Fruit fly (Drosophila melanogaster) whole organism, wandering third instar larva: ENCODE measurements around the gene syd.

Source experiments
- Myc ChIP-seq: fragments of >200 bp; optimal IDR thresholded peaks from 2 replicates; lab custom pipeline; 2017
- dl ChIP-seq, 2 experiments: fragments of 175-275, 200-275 bp in 1 of 2; fragments of 200-275 bp in 1 of 2; sonication (Bioruptor generic); optimal IDR thresholded peaks; lab custom pipeline; 2018; ENCODE audit warnings: mild to moderate bottlenecking in 2 of 2, missing biosample characterization in 2 of 2, missing genetic modification characterization in 2 of 2, moderate library complexity in 2 of 2; ENCODE audit not compliant: partially characterized antibody in 2 of 2, insufficient read depth in 1 of 2
- fru ChIP-seq: fragments of 200-800 bp; sonication (Bioruptor generic); optimal IDR thresholded peaks from 3 replicates; lab custom pipeline; 2016; ENCODE audit warnings: missing biosample characterization, mild to moderate bottlenecking, missing genetic modification characterization

dm6 chr3L:7963549-7963948, 27.6 kb upstream of the syd start:
- TF ChIP-seq Myc (lab: Kevin White, UChicago), result no peak
- no peak for TF ChIP-seq dl (GFP tag; optimal IDR thresholded peaks at IDR 0.05; lab: Kevin White, UChicago; ENCODE audit: insufficient read depth in 1 of 2, partially characterized antibody in 2 of 2)
- no peak for TF ChIP-seq fru (GFP tag; lab: Kevin White, UChicago)
